Worm (Caenorhabditis elegans): ENCODE results near the gene srsx-19.

ce11 chrV:13931952-13932351 lies 44.5 kb downstream of the srsx-19 start:
- TF ChIP-seq klf-2 (GFP tag; conservative IDR thresholded peaks at IDR 0.05): no peak
- TF ChIP-seq ref-1 (GFP tag; conservative IDR thresholded peaks at IDR 0.05): no peak
- no peak for TF ChIP-seq ztf-23 (GFP tag; IDR thresholded peaks at IDR 0.05)
